Worm (Caenorhabditis elegans): ENCODE measurements around the gene efr-3.

Gene efr-3

DNA sequence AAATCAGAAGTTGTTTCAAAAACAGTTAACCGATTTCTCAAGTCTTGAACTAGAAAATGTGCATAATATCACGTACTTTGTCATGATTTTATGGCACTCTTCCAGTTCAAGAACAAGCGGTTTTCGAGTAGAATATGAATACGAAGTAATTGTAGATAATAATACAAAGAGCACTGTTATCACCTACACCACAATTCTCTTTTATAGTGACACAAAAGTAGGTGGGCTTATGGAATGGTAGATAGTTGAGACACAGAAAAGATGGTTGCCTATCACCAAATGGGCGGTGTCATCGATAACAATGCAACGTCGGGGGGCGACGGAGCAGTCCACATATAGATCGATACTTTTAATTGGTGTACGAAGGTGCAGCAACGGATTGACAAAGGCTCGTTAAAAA is 7.7 kb upstream of the efr-3 start (continued):
- no peak for TF ChIP-seq snpc-1.2 (GFP tag; IDR thresholded peaks at IDR 0.05)
- TF ChIP-seq cey-2 (tag; optimal IDR thresholded peaks at IDR 0.05; ENCODE audit: borderline replicate concordance, insufficient read depth): no peak
- no peak for TF ChIP-seq duxl-1 (tag; optimal IDR thresholded peaks at IDR 0.05; ENCODE audit: poor library complexity)
- TF ChIP-seq F37D6.2 (tag; optimal IDR thresholded peaks at IDR 0.05): no peak
- TF ChIP-seq ceh-20 (GFP tag; IDR thresholded peaks at IDR 0.05): peak; percentile 41; the same call in 1 of the 2 replicates
- no peak for TF ChIP-seq madf-9 (GFP tag; conservative IDR thresholded peaks at IDR 0.05)
- TF ChIP-seq daf-8 (GFP tag; IDR thresholded peaks at IDR 0.05): no peak
- TF ChIP-seq nhr-6 (tag; optimal IDR thresholded peaks at IDR 0.05): no peak
- no peak for TF ChIP-seq vab-7 (GFP tag; IDR thresholded peaks at IDR 0.05)
- TF ChIP-seq dmd-8 (GFP tag; IDR thresholded peaks at IDR 0.05): no peak
- TF ChIP-seq Y105C5A.15 (GFP tag; IDR thresholded peaks at IDR 0.05): no peak
- TF ChIP-seq nhr-76 (tag; optimal IDR thresholded peaks at IDR 0.05): no peak
- TF ChIP-seq jun-1 (tag; optimal IDR thresholded peaks at IDR 0.05): no peak
- no peak for TF ChIP-seq rbr-2 (tag; optimal IDR thresholded peaks at IDR 0.05)
- peak; percentile 18 for TF ChIP-seq mes-2 (tag; optimal IDR thresholded peaks at IDR 0.05; ENCODE audit: poor library complexity, severe bottlenecking)
- no peak for TF ChIP-seq spr-3 (GFP tag; optimal IDR thresholded peaks at IDR 0.05)
- peak; percentile 59 for TF ChIP-seq nhr-48 (tag; optimal IDR thresholded peaks at IDR 0.05)
- no peak for TF ChIP-seq hmg-1.1 (GFP tag; IDR thresholded peaks at IDR 0.05)
- TF ChIP-seq Y5F2A.4 (GFP tag; optimal IDR thresholded peaks at IDR 0.05): no peak
- TF ChIP-seq lin-1 (GFP tag; IDR thresholded peaks at IDR 0.05): peak; percentile 73
- no peak for TF ChIP-seq attf-4 (tag; optimal IDR thresholded peaks at IDR 0.05)
- TF ChIP-seq zfp-2 (tag; optimal IDR thresholded peaks at IDR 0.05): no peak
- no peak for TF ChIP-seq sdz-12 (GFP tag; optimal IDR thresholded peaks at IDR 0.05)
- TF ChIP-seq ceh-62 (tag; optimal IDR thresholded peaks at IDR 0.05): no peak
- no peak for TF ChIP-seq F26F4.8 (GFP tag; conservative IDR thresholded peaks at IDR 0.05)
- TF ChIP-seq unc-130 (GFP tag; optimal IDR thresholded peaks at IDR 0.05): no peak
- no peak for TF ChIP-seq fkh-10 (GFP tag; optimal IDR thresholded peaks at IDR 0.05)
- TF ChIP-seq ceh-44 (GFP tag; IDR thresholded peaks at IDR 0.05): no peak
- TF ChIP-seq nhr-11 (tag; optimal IDR thresholded peaks at IDR 0.05): no peak
- TF ChIP-seq nhr-10 (tag; optimal IDR thresholded peaks at IDR 0.05): peak; percentile 58
- no peak for TF ChIP-seq dpl-1 (GFP tag; optimal IDR thresholded peaks at IDR 0.05)
- no peak for TF ChIP-seq ZK546.5 (tag; optimal IDR thresholded peaks at IDR 0.05)
- no peak for TF ChIP-seq lin-13 (GFP tag; optimal IDR thresholded peaks at IDR 0.05)
- peak; percentile 13 for TF ChIP-seq hlh-30 (tag; optimal IDR thresholded peaks at IDR 0.05; ENCODE audit: insufficient read depth)
- no peak for TF ChIP-seq lim-7 (GFP tag; IDR thresholded peaks at IDR 0.05)
- TF ChIP-seq zip-11 (GFP tag; IDR thresholded peaks at IDR 0.05): no peak
- no peak for TF ChIP-seq zfp-3 (GFP tag; conservative IDR thresholded peaks at IDR 0.05)
- no peak for TF ChIP-seq T26A8.4 (GFP tag; IDR thresholded peaks at IDR 0.05)
- no peak for TF ChIP-seq arid-1 (GFP tag; conservative IDR thresholded peaks at IDR 0.05)
- TF ChIP-seq nhr-25 (tag; optimal IDR thresholded peaks at IDR 0.05; ENCODE audit: borderline replicate concordance, insufficient read depth): no peak
- no peak for TF ChIP-seq lin-38 (GFP tag; IDR thresholded peaks at IDR 0.05)
- TF ChIP-seq tag-97 (GFP tag; IDR thresholded peaks at IDR 0.05): no peak
- TF ChIP-seq mdt-29 (GFP tag; IDR thresholded peaks at IDR 0.05): no peak
- no peak for TF ChIP-seq madf-5 (GFP tag; IDR thresholded peaks at IDR 0.05)
- no peak for TF ChIP-seq Y48G9A.11 (GFP tag; IDR thresholded peaks at IDR 0.05)
- TF ChIP-seq pha-4 (GFP tag; IDR thresholded peaks at IDR 0.05): no peak
- TF ChIP-seq pha-4 (tag; optimal IDR thresholded peaks at IDR 0.05): no peak
- TF ChIP-seq tra-1 (GFP tag; IDR thresholded peaks at IDR 0.05): peak; percentile 80
- TF ChIP-seq T20F7.1 (GFP tag; optimal IDR thresholded peaks at IDR 0.05): peak; percentile 9
- peak; percentile 53 for TF ChIP-seq aha-1 (tag)
- no peak for TF ChIP-seq F10B5.3 (tag; optimal IDR thresholded peaks at IDR 0.05)
- TF ChIP-seq nhr-41 (GFP tag; IDR thresholded peaks at IDR 0.05): no peak
